Fruit fly (Drosophila melanogaster): Measurements from ENCODE around the gene CG14050.

Gene CG14050

dm6 chrX:2303771-2304513 is 22.1 kb downstream of the CG14050 start (continued):
- TF ChIP-seq BtbVII (GFP tag; optimal IDR thresholded peaks at IDR 0.05) (peak; percentile 89), CG34224 (GFP tag; IDR thresholded peaks at IDR 0.05; ENCODE audit: partially characterized antibody) (no peak), CG10654 (GFP tag; optimal IDR thresholded peaks at IDR 0.05) (peak; percentile 83), NfI (GFP tag; optimal IDR thresholded peaks at IDR 0.05) (peak; percentile 79), Eip74EF (GFP tag; optimal IDR thresholded peaks at IDR 0.05) (peak in 1 of 2 experiments; percentile 87), bbx (GFP tag; IDR thresholded peaks at IDR 0.05; ENCODE audit: partially characterized antibody) (no peak), luna (GFP tag; optimal IDR thresholded peaks at IDR 0.05) (peak; percentile 53), CoRest (tag; optimal IDR thresholded peaks at IDR 0.05) (peak; percentile 90), bcd (GFP tag; optimal IDR thresholded peaks at IDR 0.05) (peak; percentile 87), tll (GFP tag; optimal IDR thresholded peaks at IDR 0.05) (peak; percentile 14 to 73), gsb-n (tag; optimal IDR thresholded peaks at IDR 0.05) (peak; percentile 86), onecut (GFP tag; IDR thresholded peaks at IDR 0.05) (peak; percentile 75), sisA (GFP tag; IDR thresholded peaks at IDR 0.05) (peak; percentile 86), row (GFP tag; IDR thresholded peaks at IDR 0.05) (peak; percentile 99), fd96Cb (tag; optimal IDR thresholded peaks at IDR 0.05) (peak; percentile 82), CG16863 (GFP tag; optimal IDR thresholded peaks at IDR 0.05) (peak; percentile 93), CG1832 (GFP tag; optimal IDR thresholded peaks at IDR 0.05) (peak; percentile 85), wdn (GFP tag; IDR thresholded peaks at IDR 0.05) (peak; percentile 57; the same call in 1 of the 2 replicates), eve (GFP tag; optimal IDR thresholded peaks at IDR 0.05) (peak in 1 of 2 experiments; percentile 97), CG15011 (GFP tag; optimal IDR thresholded peaks at IDR 0.05) (peak; percentile 75), ac (GFP tag; optimal IDR thresholded peaks at IDR 0.05) (peak; percentile 51), Dfd (GFP tag; optimal IDR thresholded peaks at IDR 0.05) (no peak), CG6765 (GFP tag; optimal IDR thresholded peaks at IDR 0.05) (peak; percentile 82), CG10543 (GFP tag; optimal IDR thresholded peaks at IDR 0.05) (peak; percentile 91), Scr (GFP tag; IDR thresholded peaks at IDR 0.05; ENCODE audit: partially characterized antibody) (no peak; the same call in 1 of the 2 replicates), CG17186 (GFP tag; optimal IDR thresholded peaks at IDR 0.05) (peak; percentile 57), CG31441 (GFP tag; IDR thresholded peaks at IDR 0.05) (peak; percentile 81), CG8765 (GFP tag; IDR thresholded peaks at IDR 0.05) (peak; percentile 61), phol (tag; optimal IDR thresholded peaks at IDR 0.05) (peak; percentile 87), ap (GFP tag; IDR thresholded peaks at IDR 0.05) (peak; percentile 65), CG4404 (GFP tag; IDR thresholded peaks at IDR 0.05) (peak; percentile 79), CG12391 (tag; optimal IDR thresholded peaks at IDR 0.05) (peak; percentile 89), Tbp (GFP tag; optimal IDR thresholded peaks at IDR 0.05) (no peak), dmrt99B (tag; optimal IDR thresholded peaks at IDR 0.05) (peak; percentile 87), wek (GFP tag; optimal IDR thresholded peaks at IDR 0.05) (peak; percentile 70), CG12744 (GFP tag; optimal IDR thresholded peaks at IDR 0.05) (peak; percentile 80), Xrp1 (GFP tag; IDR thresholded peaks at IDR 0.05) (peak; percentile 84), CG15269 (tag; optimal IDR thresholded peaks at IDR 0.05) (peak; percentile 87), Dip3 (GFP tag; optimal IDR thresholded peaks at IDR 0.05) (peak; percentile 89), Opbp (GFP tag; IDR thresholded peaks at IDR 0.05; ENCODE audit: partially characterized antibody) (no peak), CG8359 (GFP tag; optimal IDR thresholded peaks at IDR 0.05; ENCODE audit: borderline replicate concordance) (peak; percentile 35), gsb (GFP tag; IDR thresholded peaks at IDR 0.05) (peak; percentile 69), CG34422 (GFP tag; IDR thresholded peaks at IDR 0.05) (peak; percentile 82), Nf-YB (GFP tag; optimal IDR thresholded peaks at IDR 0.05) (peak; percentile 68), exex (tag; optimal IDR thresholded peaks at IDR 0.05) (peak; percentile 54), CG1602 (GFP tag; optimal IDR thresholded peaks at IDR 0.05) (peak; percentile 83), corto (GFP tag; optimal IDR thresholded peaks at IDR 0.05) (peak; percentile 15), CG11504 (tag; optimal IDR thresholded peaks at IDR 0.05) (peak; percentile 88)
